Fruit fly (Drosophila melanogaster) whole organism, wandering third instar larva: ENCODE measurements around the gene CG13784.

Experiments
- Abd-B ChIP-seq: fragments of >200 bp; optimal IDR thresholded peaks from 2 replicates; lab custom pipeline; 2017; ENCODE audit warnings: missing biosample characterization, missing genetic modification characterization
- CG32264 ChIP-seq: fragments of 200-800 bp; sonication (Bioruptor generic); optimal IDR thresholded peaks from 2 replicates; lab custom pipeline; 2016; ENCODE audit warnings: missing biosample characterization, missing genetic modification characterization
- CG9705 ChIP-seq: fragments of 200-800 bp; sonication (Bioruptor generic); optimal IDR thresholded peaks from 2 replicates; lab custom pipeline; 2018; ENCODE audit warnings: missing biosample characterization, mild to moderate bottlenecking, missing genetic modification characterization
- CrebA ChIP-seq: fragments of 200-800 bp; sonication (Bioruptor generic); optimal IDR thresholded peaks from 2 replicates; lab custom pipeline; 2016; ENCODE audit warnings: missing biosample characterization, mild to moderate bottlenecking, missing genetic modification characterization, borderline replicate concordance
- Dfd ChIP-seq: fragments of >200 bp; optimal IDR thresholded peaks from 2 replicates; lab custom pipeline; 2017; ENCODE audit warnings: missing biosample characterization, missing genetic modification characterization
- Dif ChIP-seq: fragments of 200-275, 200-300 bp; sonication (Bioruptor generic); optimal IDR thresholded peaks from 2 replicates; lab custom pipeline; 2018; ENCODE audit warnings: missing biosample characterization, missing genetic modification characterization; ENCODE audit not compliant: partially characterized antibody
- GATAd ChIP-seq: sonication (Bioruptor generic); optimal IDR thresholded peaks from 2 replicates; lab custom pipeline; 2016; ENCODE audit warnings: missing biosample characterization, missing genetic modification characterization
- HLH106 ChIP-seq: fragments of 200-800 bp; optimal IDR thresholded peaks from 3 replicates; lab custom pipeline; 2019; ENCODE audit warnings: missing biosample characterization, mild to moderate bottlenecking, missing genetic modification characterization, moderate library complexity
- Hnf4 ChIP-seq: fragments of 200-800 bp; sonication (Bioruptor generic); optimal IDR thresholded peaks from 2 replicates; lab custom pipeline; 2016; ENCODE audit warnings: missing biosample characterization, mild to moderate bottlenecking, missing genetic modification characterization
- Hr78 ChIP-seq: fragments of >200 bp; optimal IDR thresholded peaks from 2 replicates; lab custom pipeline; 2017; ENCODE audit warnings: missing biosample characterization, missing genetic modification characterization
- Hr83 ChIP-seq: fragments of 200-300 bp; sonication (Bioruptor generic); optimal IDR thresholded peaks from 2 replicates; lab custom pipeline; 2016; ENCODE audit warnings: missing biosample characterization, mild to moderate bottlenecking, missing genetic modification characterization, moderate library complexity; ENCODE audit not compliant: poor library complexity, severe bottlenecking
- Jra ChIP-seq: sonication (Bioruptor generic); optimal IDR thresholded peaks from 2 replicates; lab custom pipeline; 2016; ENCODE audit warnings: missing biosample characterization, missing genetic modification characterization
- Mio ChIP-seq: sonication (Bioruptor generic); optimal IDR thresholded peaks from 2 replicates; lab custom pipeline; 2016; ENCODE audit warnings: missing biosample characterization, missing genetic modification characterization
- Myc ChIP-seq: fragments of >200 bp; optimal IDR thresholded peaks from 2 replicates; lab custom pipeline; 2017
- N ChIP-seq: fragments of >200 bp; optimal IDR thresholded peaks from 2 replicates; lab custom pipeline; 2018; ENCODE audit warnings: missing biosample characterization, missing external identifiers, missing genetic modification characterization
- OdsH ChIP-seq: fragments of 200-800 bp; sonication (Bioruptor generic); optimal IDR thresholded peaks from 2 replicates; lab custom pipeline; 2016; ENCODE audit warnings: missing biosample characterization, mild to moderate bottlenecking, missing genetic modification characterization
- Rel ChIP-seq, 2 experiments: fragments of 200-800 bp; sonication (Bioruptor generic) in 1 of 2; optimal IDR thresholded peaks; 2 replicates in 1 of 2; 3 replicates in 1 of 2; lab custom pipeline; 2016 to 2019; ENCODE audit warnings: mild to moderate bottlenecking in 2 of 2, missing biosample characterization in 2 of 2, missing genetic modification characterization in 2 of 2, moderate library complexity in 1 of 2
- Sp1 ChIP-seq: fragments of 200-800 bp; sonication (Bioruptor generic); optimal IDR thresholded peaks from 3 replicates; lab custom pipeline; 2019; ENCODE audit warnings: missing biosample characterization, mild to moderate bottlenecking, missing genetic modification characterization, moderate library complexity
- Vsx2 ChIP-seq: fragments of 200-300, 225-300 bp; sonication (Bioruptor generic); optimal IDR thresholded peaks from 2 replicates; lab custom pipeline; 2018; ENCODE audit warnings: missing biosample characterization, missing genetic modification characterization; ENCODE audit not compliant: partially characterized antibody
- br ChIP-seq: fragments of 200-800 bp; sonication (Bioruptor generic); optimal IDR thresholded peaks from 2 replicates; lab custom pipeline; 2016; ENCODE audit warnings: missing biosample characterization, missing genetic modification characterization
- brk ChIP-seq: fragments of 200-800 bp; sonication (Bioruptor generic); optimal IDR thresholded peaks from 2 replicates; lab custom pipeline; 2016; ENCODE audit warnings: missing biosample characterization, mild to moderate bottlenecking, missing genetic modification characterization
- dmrt93B ChIP-seq: fragments of 200-800 bp; sonication (Bioruptor generic); optimal IDR thresholded peaks from 2 replicates; lab custom pipeline; 2018; ENCODE audit warnings: missing biosample characterization, mild to moderate bottlenecking, missing genetic modification characterization
- dsf ChIP-seq: sonication (Bioruptor generic); optimal IDR thresholded peaks from 2 replicates; lab custom pipeline; 2016; ENCODE audit warnings: missing biosample characterization, missing genetic modification characterization, borderline replicate concordance
- ey ChIP-seq: fragments of 200-800 bp; sonication (Bioruptor generic); optimal IDR thresholded peaks from 2 replicates; lab custom pipeline; 2016; ENCODE audit warnings: missing biosample characterization, missing genetic modification characterization
- foxo ChIP-seq, 2 experiments: fragments of 200-800 bp; sonication (Bioruptor generic); optimal IDR thresholded peaks; 2 replicates in 1 of 2; 3 replicates in 1 of 2; lab custom pipeline; 2016 to 2017; ENCODE audit warnings: missing biosample characterization in 2 of 2, missing genetic modification characterization in 2 of 2
- fru ChIP-seq: fragments of 200-800 bp; sonication (Bioruptor generic); optimal IDR thresholded peaks from 3 replicates; lab custom pipeline; 2016; ENCODE audit warnings: missing biosample characterization, mild to moderate bottlenecking, missing genetic modification characterization
- h ChIP-seq: fragments of 200-800 bp; sonication (Bioruptor generic); optimal IDR thresholded peaks from 3 replicates; lab custom pipeline; 2016; ENCODE audit warnings: missing biosample characterization, mild to moderate bottlenecking, missing genetic modification characterization
- jim ChIP-seq: fragments of 175-275, 200-325 bp; sonication (Bioruptor generic); optimal IDR thresholded peaks from 2 replicates; lab custom pipeline; 2016; ENCODE audit warnings: missing biosample characterization, mild to moderate bottlenecking, missing genetic modification characterization
- lola ChIP-seq: fragments of >200 bp; optimal IDR thresholded peaks from 2 replicates; lab custom pipeline; 2017; ENCODE audit warnings: missing biosample characterization, missing genetic modification characterization
- pan ChIP-seq: fragments of >200 bp; optimal IDR thresholded peaks from 2 replicates; lab custom pipeline; 2017
- sage ChIP-seq: fragments of 200-800 bp; sonication (Bioruptor generic); optimal IDR thresholded peaks from 2 replicates; lab custom pipeline; 2016; ENCODE audit warnings: missing biosample characterization, mild to moderate bottlenecking, missing genetic modification characterization
- sv ChIP-seq: fragments of 200-800 bp; sonication (Bioruptor generic); optimal IDR thresholded peaks from 3 replicates; lab custom pipeline; 2016; ENCODE audit warnings: missing biosample characterization, missing genetic modification characterization
- tai ChIP-seq: sonication (Bioruptor generic); optimal IDR thresholded peaks from 2 replicates; lab custom pipeline; 2016; ENCODE audit warnings: missing biosample characterization, missing genetic modification characterization
- usp ChIP-seq: fragments of >200 bp; optimal IDR thresholded peaks from 2 replicates; lab custom pipeline; 2017; ENCODE audit warnings: missing biosample characterization, missing genetic modification characterization
- woc ChIP-seq: sonication (Bioruptor generic); optimal IDR thresholded peaks from 2 replicates; lab custom pipeline; 2016; ENCODE audit warnings: missing biosample characterization, mild to moderate bottlenecking, missing genetic modification characterization

CG13784 gene

dm6 chr2L:7248114-7248513 lies 28.3 kb upstream of the CG13784 start:
- TF ChIP-seq h (GFP tag; lab: Kevin White, UChicago) (no peak), Rel (GFP tag; optimal IDR thresholded peaks at IDR 0.05; lab: Kevin White, UChicago) (no peak), Rel (tag; optimal IDR thresholded peaks at IDR 0.05; lab: Kevin White, UChicago) (no peak), jim (GFP tag; lab: Kevin White, UChicago) (no peak), Mio (GFP tag; lab: Kevin White, UChicago) (no peak), ey (GFP tag; lab: Kevin White, UChicago) (no peak)
- TF ChIP-seq, all 38 proteins: peak for 0

- peak; percentile 46 for TF ChIP-seq h (GFP tag; lab: Kevin White, UChicago)
- TF ChIP-seq fru (GFP tag; lab: Kevin White, UChicago): peak; percentile 3
- TF ChIP-seq GATAd (GFP tag; lab: Kevin White, UChicago): no peak
- no peak for TF ChIP-seq Hr78
Measured at dm6 chr2L:7242240-7242793, 22.5 kb upstream of the CG13784 start.

DNA sequence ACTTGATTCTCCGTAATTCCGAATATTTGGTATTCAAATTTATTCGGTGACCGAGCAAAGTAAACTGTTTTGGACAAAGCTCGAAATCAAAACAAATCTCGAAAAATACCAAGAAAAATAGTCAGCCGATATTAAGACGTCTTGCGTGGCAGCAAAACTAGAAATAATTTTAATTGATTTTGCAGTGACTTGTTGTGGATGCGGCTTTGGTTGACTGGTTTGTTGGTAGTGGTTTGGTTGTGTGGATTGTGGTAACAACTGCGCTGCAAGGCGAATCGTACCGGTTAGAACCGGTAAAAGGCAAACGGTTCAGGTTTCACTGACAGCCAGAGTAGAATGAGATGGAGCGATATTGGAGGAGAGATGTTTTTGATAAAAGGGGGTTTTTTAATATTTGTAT lies 21.7 kb upstream of the CG13784 start:
- no peak for TF ChIP-seq lola
- TF ChIP-seq Rel (GFP tag; optimal IDR thresholded peaks at IDR 0.05; lab: Kevin White, UChicago): no peak
- peak; percentile 89 for TF ChIP-seq Rel (tag; optimal IDR thresholded peaks at IDR 0.05; lab: Kevin White, UChicago)

- no peak for TF ChIP-seq CrebA (GFP tag; lab: Kevin White, UChicago)
- TF ChIP-seq pan: no peak
- no peak for TF ChIP-seq woc (GFP tag; lab: Kevin White, UChicago)
- TF ChIP-seq OdsH (GFP tag; lab: Kevin White, UChicago): no peak
- no peak for TF ChIP-seq Hr83
- TF ChIP-seq tai: no peak
- no peak for TF ChIP-seq sage (GFP tag; lab: Kevin White, UChicago)
- TF ChIP-seq Vsx2 (GFP tag; lab: Kevin White, UChicago): no peak
- TF ChIP-seq ey (GFP tag; lab: Kevin White, UChicago): no peak
- TF ChIP-seq dmrt93B (GFP tag; lab: Kevin White, UChicago): no peak
- no peak for TF ChIP-seq Jra (GFP tag; lab: Kevin White, UChicago)
- TF ChIP-seq Dif: no peak
- TF ChIP-seq CG32264 (GFP tag; lab: Kevin White, UChicago): no peak
- TF ChIP-seq usp (GFP tag; lab: Kevin White, UChicago): no peak
- no peak for TF ChIP-seq h (GFP tag; lab: Kevin White, UChicago)
Measured at dm6 chr2L:7240964-7241363, 21.1 kb upstream of the CG13784 start.

DNA sequence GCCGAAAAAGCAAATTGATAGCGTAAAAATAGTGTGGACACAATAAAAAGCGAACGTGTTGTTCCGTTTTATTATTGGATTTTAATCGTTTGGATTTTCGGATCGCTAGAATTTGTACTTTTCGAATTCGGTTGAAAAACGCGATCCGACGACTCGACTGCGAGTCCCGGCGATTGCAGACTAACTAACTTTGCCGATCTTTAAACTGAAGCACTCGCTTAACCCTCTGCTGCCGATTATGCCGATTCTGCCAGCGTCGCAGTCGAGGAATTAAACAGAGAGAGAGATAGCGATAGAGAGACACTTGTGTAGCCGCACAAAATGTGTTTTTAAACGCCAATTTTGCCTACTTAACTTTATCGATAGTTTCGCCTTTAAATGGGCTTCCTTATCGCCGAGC lies 20.5 kb upstream of the CG13784 start:
- TF ChIP-seq Jra (GFP tag; lab: Kevin White, UChicago) (no peak), Dfd (no peak), Hnf4 (no peak), sv (GFP tag; lab: Kevin White, UChicago) (no peak), Dif (no peak), HLH106 (tag; lab: Kevin White, UChicago) (no peak), CG9705 (GFP tag; lab: Kevin White, UChicago) (no peak), sage (GFP tag; lab: Kevin White, UChicago) (no peak), dmrt93B (GFP tag; lab: Kevin White, UChicago) (no peak), Sp1 (GFP tag; lab: Kevin White, UChicago) (no peak), N (GFP tag; lab: Kevin White, UChicago) (no peak), GATAd (GFP tag; lab: Kevin White, UChicago) (no peak), pan (no peak), br (GFP tag; lab: Kevin White, UChicago) (no peak), lola (no peak), dsf (GFP tag; lab: Kevin White, UChicago) (no peak), Hr83 (no peak)

dm6 chr2L:7239310-7239709 lies 19.5 kb upstream of the CG13784 start:
- TF ChIP-seq Hnf4 (peak; percentile 83), Mio (GFP tag; lab: Kevin White, UChicago) (peak; percentile 34), CG32264 (GFP tag; lab: Kevin White, UChicago) (peak; percentile 88), br (GFP tag; lab: Kevin White, UChicago) (peak; percentile 84), foxo (GFP tag; optimal IDR thresholded peaks at IDR 0.05; lab: Kevin White, UChicago) (peak; percentile 77 to 78), Jra (GFP tag; lab: Kevin White, UChicago) (peak; percentile 81), dsf (GFP tag; lab: Kevin White, UChicago) (no peak), dmrt93B (GFP tag; lab: Kevin White, UChicago) (peak; percentile 32), Hr78 (no peak), ey (GFP tag; lab: Kevin White, UChicago) (peak; percentile 57), CrebA (GFP tag; lab: Kevin White, UChicago) (peak; percentile 88), Rel (GFP tag; optimal IDR thresholded peaks at IDR 0.05; lab: Kevin White, UChicago) (peak; percentile 65), Rel (tag; optimal IDR thresholded peaks at IDR 0.05; lab: Kevin White, UChicago) (peak; percentile 44), lola (no peak), h (GFP tag; lab: Kevin White, UChicago) (peak; percentile 93), woc (GFP tag; lab: Kevin White, UChicago) (peak; percentile 30), Myc (lab: Kevin White, UChicago) (no peak), Hr83 (peak; percentile 99), usp (GFP tag; lab: Kevin White, UChicago) (no peak), Dif (no peak), Abd-B (GFP tag; lab: Kevin White, UChicago) (no peak), tai (peak; percentile 81), Dfd (no peak), GATAd (GFP tag; lab: Kevin White, UChicago) (peak; percentile 61), sage (GFP tag; lab: Kevin White, UChicago) (peak; percentile 68), HLH106 (tag; lab: Kevin White, UChicago) (peak; percentile 5), brk (peak; percentile 80)
